Worm (Caenorhabditis elegans) whole organism, early embryonic: ENCODE data around the gene C53D6.7.

ENCODE experiments used
- B0310.2 ChIP-seq: sonication (generic microtip); optimal IDR thresholded peaks from 2 replicates; lab custom pipeline; 2016; ENCODE audit warnings: mild to moderate bottlenecking, missing genetic modification characterization, missing compliant biosample characterization
- F13C5.2 ChIP-seq: sonication (generic microtip); optimal IDR thresholded peaks from 2 replicates; lab custom pipeline; 2017; ENCODE audit warnings: mild to moderate bottlenecking, missing genetic modification characterization, inconsistent platforms, missing compliant biosample characterization
- ama-1 ChIP-seq: fragments of 150-350 bp; optimal IDR thresholded peaks from 2 replicates; lab custom pipeline; 2014
- flt-1 ChIP-seq: fragments of 200-800 bp; sonication (Bioruptor generic); IDR thresholded peaks from 2 replicates; pipeline ENCODE4 v1.3.6; 2022; ENCODE audit warnings: missing genetic modification characterization, missing compliant biosample characterization
- sea-1 ChIP-seq: fragments of 200-800 bp; sonication (Bioruptor generic); conservative IDR thresholded peaks from 2 replicates; pipeline ENCODE4 v1.3.6; 2022; ENCODE audit warnings: missing genetic modification characterization, missing compliant biosample characterization
- tbx-11 ChIP-seq: fragments of 200-800 bp; sonication (Bioruptor generic); IDR thresholded peaks from 2 replicates; pipeline ENCODE4 v1.3.6; 2022; ENCODE audit warnings: missing genetic modification characterization, missing compliant biosample characterization

ce11 chrIV:9002636-9003035 lies 34.3 kb downstream of the C53D6.7 start, which contains the start of gene C53D6.8:
- TF ChIP-seq F13C5.2 (tag; lab: Kevin White, UChicago) = no peak
- TF ChIP-seq ama-1 (lab: Kevin White, UChicago) = no peak
- no peak for TF ChIP-seq tbx-11 (GFP tag; lab: Robert Waterston, UW)
- TF ChIP-seq sea-1 = no peak
- no peak for TF ChIP-seq flt-1
- no peak for TF ChIP-seq B0310.2 (tag; lab: Kevin White, UChicago)
